Fruit fly (Drosophila melanogaster) whole organism, prepupa: Measurements from ENCODE around the gene unk.

ENCODE experiments used
- CG32006 ChIP-seq: fragments of 200-800 bp; sonication (Bioruptor generic); optimal IDR thresholded peaks from 3 replicates; lab custom pipeline; 2017; ENCODE audit warnings: missing biosample characterization, mild to moderate bottlenecking, missing genetic modification characterization
- Eip93F ChIP-seq: fragments of 200-800 bp; sonication (Bioruptor generic); optimal IDR thresholded peaks from 2 replicates; lab custom pipeline; 2016; ENCODE audit warnings: missing biosample characterization, mild to moderate bottlenecking, missing genetic modification characterization
- OdsH ChIP-seq: fragments of 200-800 bp; sonication (Bioruptor generic); optimal IDR thresholded peaks from 3 replicates; lab custom pipeline; 2016; ENCODE audit warnings: missing biosample characterization, missing genetic modification characterization
- Sox102F ChIP-seq: fragments of 200-800 bp; sonication (Bioruptor generic); optimal IDR thresholded peaks from 2 replicates; lab custom pipeline; 2016; ENCODE audit warnings: missing biosample characterization, mild to moderate bottlenecking, missing genetic modification characterization

DNA sequence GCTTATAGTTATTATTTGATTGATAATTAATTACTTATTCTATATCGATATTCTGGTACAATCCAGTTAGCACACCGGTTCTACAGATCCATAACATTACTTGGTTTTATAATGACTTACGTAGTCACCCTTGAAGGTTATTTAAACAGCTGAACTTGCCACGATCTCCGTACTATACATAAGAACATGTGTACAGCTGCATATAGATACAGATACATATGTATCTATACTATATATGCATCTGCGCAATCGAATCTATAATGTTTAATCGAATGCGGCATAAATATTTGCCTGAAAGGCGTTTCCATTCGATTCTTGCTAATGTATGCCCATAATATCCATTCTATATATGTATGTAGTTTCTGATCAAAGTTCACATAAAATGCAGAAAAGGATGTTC is 21.7 kb upstream of the unk start:
- TF ChIP-seq OdsH (GFP tag; lab: Kevin White, UChicago) (no peak), Sox102F (no peak), CG32006 (GFP tag; lab: Kevin White, UChicago) (no peak), Eip93F (GFP tag; lab: Kevin White, UChicago) (no peak)
